Fruit fly (Drosophila melanogaster) whole organism, embryonic: ENCODE measurements around the gene CG10317.
A peak's percentile ranks its signal among the peaks of the same experiment; 100 is the strongest.

Source experiments
- B-H1 ChIP-seq: fragments of 200-800 bp; sonication (Bioruptor generic); IDR thresholded peaks from 3 replicates; pipeline ENCODE4 v1.3.6; 2022; ENCODE audit warnings: missing biosample characterization, missing genetic modification characterization
- Bgb ChIP-seq: fragments of 200-800 bp; sonication (Bioruptor generic); IDR thresholded peaks from 2 replicates; pipeline ENCODE4 v1.3.6; 2022; ENCODE audit warnings: missing biosample characterization, missing genetic modification characterization; ENCODE audit not compliant: partially characterized antibody
- Blimp-1 ChIP-seq: fragments of 200-800 bp; sonication (Bioruptor generic); optimal IDR thresholded peaks from 3 replicates; lab custom pipeline; 2018; ENCODE audit warnings: missing biosample characterization, missing genetic modification characterization, mild to moderate bottlenecking, moderate library complexity, missing genetic modification reagents
- CG10321 ChIP-seq: fragments of 200-800 bp; sonication (Bioruptor generic); IDR thresholded peaks from 2 replicates; pipeline ENCODE4 v1.3.6; 2022; ENCODE audit warnings: missing biosample characterization, missing genetic modification characterization
- CG10654 ChIP-seq: fragments of 200-800 bp; sonication (Bioruptor generic); optimal IDR thresholded peaks from 2 replicates; lab custom pipeline; 2016; ENCODE audit warnings: missing biosample characterization, missing genetic modification characterization
- CG11456 ChIP-seq: fragments of 200-800 bp; sonication (Bioruptor generic); IDR thresholded peaks from 3 replicates; pipeline ENCODE4 v1.3.6; 2022; ENCODE audit warnings: missing biosample characterization, missing genetic modification characterization
- CG11723 ChIP-seq: fragments of 200-800 bp; sonication (Bioruptor generic); optimal IDR thresholded peaks from 2 replicates; lab custom pipeline; 2017; ENCODE audit warnings: missing biosample characterization, mild to moderate bottlenecking, missing genetic modification characterization
- CG12071 ChIP-seq: fragments of 200-800 bp; sonication (Bioruptor generic); optimal IDR thresholded peaks from 3 replicates; lab custom pipeline; 2018; ENCODE audit warnings: missing biosample characterization, mild to moderate bottlenecking, missing genetic modification characterization
- CG14860 ChIP-seq: fragments of 200-800 bp; sonication (Bioruptor generic); IDR thresholded peaks from 3 replicates; pipeline ENCODE4 v1.3.6; 2022; ENCODE audit warnings: missing biosample characterization, missing genetic modification characterization; ENCODE audit not compliant: partially characterized antibody
- CG15011 ChIP-seq: fragments of 200-800 bp; sonication (Bioruptor generic); optimal IDR thresholded peaks from 3 replicates; lab custom pipeline; 2018; ENCODE audit warnings: missing biosample characterization, mild to moderate bottlenecking, missing genetic modification characterization
- CG2678 ChIP-seq: fragments of 200-800 bp; sonication (Bioruptor generic); optimal IDR thresholded peaks from 3 replicates; lab custom pipeline; 2019; ENCODE audit warnings: missing biosample characterization, mild to moderate bottlenecking, missing genetic modification characterization, moderate library complexity
- CG2889 ChIP-seq: fragments of 200-800 bp; sonication (Bioruptor generic); IDR thresholded peaks from 3 replicates; pipeline ENCODE4 v1.3.6; 2022; ENCODE audit warnings: missing biosample characterization, missing genetic modification characterization
- CG3995 ChIP-seq: fragments of 200-800 bp; sonication (Bioruptor generic); optimal IDR thresholded peaks from 3 replicates; lab custom pipeline; 2016; ENCODE audit warnings: missing biosample characterization, missing genetic modification characterization
- CG4360 ChIP-seq: fragments of 200-800 bp; sonication (Bioruptor generic); IDR thresholded peaks from 2 replicates; pipeline ENCODE4 v1.3.6; 2022; ENCODE audit warnings: missing biosample characterization, missing genetic modification characterization
- CG43689 ChIP-seq: fragments of 200-800 bp; sonication (Bioruptor generic); IDR thresholded peaks from 2 replicates; pipeline ENCODE4 v1.3.6; 2022; ENCODE audit warnings: missing biosample characterization, missing genetic modification characterization
- CG4707 ChIP-seq: fragments of 200-800 bp; sonication (Bioruptor generic); optimal IDR thresholded peaks from 2 replicates; lab custom pipeline; 2018; ENCODE audit warnings: missing biosample characterization, mild to moderate bottlenecking, missing genetic modification characterization, moderate library complexity
- CG6791 ChIP-seq: fragments of 200-800 bp; sonication (Bioruptor generic); IDR thresholded peaks from 3 replicates; pipeline ENCODE4 v1.3.6; 2022; ENCODE audit warnings: missing biosample characterization, missing genetic modification characterization; ENCODE audit not compliant: partially characterized antibody
- CG8290 ChIP-seq, 3 experiments: fragments of 200-800 bp; sonication (Bioruptor generic); optimal IDR thresholded peaks; 2 replicates each; lab custom pipeline; 2016 to 2019; ENCODE audit warnings: missing biosample characterization in 3 of 3, missing genetic modification characterization in 3 of 3, mild to moderate bottlenecking in 2 of 3, moderate library complexity in 1 of 3
- CG9609 ChIP-seq: fragments of 200-800 bp; sonication (Bioruptor generic); optimal IDR thresholded peaks from 3 replicates; lab custom pipeline; 2016; ENCODE audit warnings: missing biosample characterization, missing genetic modification characterization
- CTCF ChIP-seq: fragments of 200-800 bp; sonication (Bioruptor generic); optimal IDR thresholded peaks from 2 replicates; lab custom pipeline; 2017; ENCODE audit warnings: missing biosample characterization, mild to moderate bottlenecking, missing genetic modification characterization, moderate library complexity
- Dad ChIP-seq: fragments of 200-800 bp; sonication (Bioruptor generic); optimal IDR thresholded peaks from 3 replicates; lab custom pipeline; 2016; ENCODE audit warnings: missing biosample characterization, missing genetic modification characterization
- Deaf1 ChIP-seq: fragments of 200-800 bp; optimal IDR thresholded peaks from 3 replicates; lab custom pipeline; 2019; ENCODE audit warnings: missing biosample characterization, mild to moderate bottlenecking, missing genetic modification characterization, moderate library complexity
- Eip74EF ChIP-seq, 2 experiments: fragments of 200-800 bp in 1 of 2; fragments of >200 bp in 1 of 2; sonication (Bioruptor generic) in 1 of 2; optimal IDR thresholded peaks; 2 replicates each; lab custom pipeline; 2017 to 2019; ENCODE audit warnings: missing biosample characterization in 2 of 2, missing genetic modification characterization in 2 of 2, mild to moderate bottlenecking in 1 of 2, moderate library complexity in 1 of 2
- Ets65A ChIP-seq: fragments of 200-800 bp; sonication (Bioruptor generic); peaks from one replicate; lab custom pipeline; 2016; ENCODE audit warnings: missing biosample characterization, missing genetic modification characterization
- Ets97D ChIP-seq: fragments of 200-800 bp; sonication (Bioruptor generic); optimal IDR thresholded peaks from 3 replicates; lab custom pipeline; 2016; ENCODE audit warnings: missing biosample characterization, missing genetic modification characterization
- Gug ChIP-seq: fragments of 200-800 bp; sonication (Bioruptor generic); IDR thresholded peaks from 4 replicates; pipeline ENCODE4 v1.3.6; 2022; ENCODE audit warnings: missing biosample characterization, missing genetic modification characterization
- HHEX ChIP-seq: fragments of 200-800 bp; sonication (Bioruptor generic); optimal IDR thresholded peaks from 3 replicates; lab custom pipeline; 2017; ENCODE audit warnings: missing biosample characterization, mild to moderate bottlenecking, missing genetic modification characterization, missing genetic modification reagents
- Hmr ChIP-seq: fragments of 200-800 bp; sonication (Bioruptor generic); optimal IDR thresholded peaks from 3 replicates; lab custom pipeline; 2017; ENCODE audit warnings: mild to moderate bottlenecking, missing biosample characterization, missing genetic modification reagents, missing genetic modification characterization
- NC2α ChIP-seq: fragments of 200-800 bp; sonication (Bioruptor generic); optimal IDR thresholded peaks from 2 replicates; lab custom pipeline; 2016; ENCODE audit warnings: missing biosample characterization, missing genetic modification characterization
- NK7.1 ChIP-seq: fragments of 200-800 bp; sonication (Bioruptor generic); optimal IDR thresholded peaks from 3 replicates; lab custom pipeline; 2016; ENCODE audit warnings: missing biosample characterization, missing genetic modification characterization
- Nf-YB ChIP-seq: fragments of 200-800 bp; sonication (Bioruptor generic); optimal IDR thresholded peaks from 3 replicates; lab custom pipeline; 2019; ENCODE audit warnings: missing biosample characterization, mild to moderate bottlenecking, missing genetic modification characterization, moderate library complexity
- Nf-YC ChIP-seq: fragments of 200-800 bp; optimal IDR thresholded peaks from 3 replicates; lab custom pipeline; 2019; ENCODE audit warnings: missing biosample characterization, mild to moderate bottlenecking, missing genetic modification characterization, moderate library complexity
- Sin3A ChIP-seq: fragments of >200 bp; optimal IDR thresholded peaks from 2 replicates; lab custom pipeline; 2018
- YL-1 ChIP-seq: fragments of 200-800 bp; sonication (Bioruptor generic); optimal IDR thresholded peaks from 3 replicates; lab custom pipeline; 2017; ENCODE audit warnings: missing biosample characterization, mild to moderate bottlenecking, missing genetic modification characterization
- ara ChIP-seq: fragments of 200-800 bp; sonication (Bioruptor generic); IDR thresholded peaks from 2 replicates; pipeline ENCODE4 v1.3.6; 2022; ENCODE audit warnings: missing biosample characterization, missing genetic modification characterization
- luna ChIP-seq: fragments of 200-800 bp; sonication (Bioruptor generic); optimal IDR thresholded peaks from 2 replicates; lab custom pipeline; 2016; ENCODE audit warnings: missing biosample characterization, missing genetic modification characterization
- mam ChIP-seq: fragments of 200-800 bp; sonication (Bioruptor generic); optimal IDR thresholded peaks from 3 replicates; lab custom pipeline; 2016; ENCODE audit warnings: missing biosample characterization, missing genetic modification characterization
- peb ChIP-seq: fragments of 200-800 bp; sonication (Bioruptor generic); IDR thresholded peaks from 2 replicates; pipeline ENCODE4 v1.3.6; 2022; ENCODE audit warnings: missing biosample characterization, missing genetic modification characterization
- pita ChIP-seq: fragments of 200-800 bp; sonication (Bioruptor generic); optimal IDR thresholded peaks from 2 replicates; lab custom pipeline; 2017; ENCODE audit warnings: missing biosample characterization, mild to moderate bottlenecking, missing genetic modification characterization
- seq ChIP-seq: fragments of 200-800 bp; sonication (Bioruptor generic); IDR thresholded peaks from 2 replicates; pipeline ENCODE4 v1.3.6; 2022; ENCODE audit warnings: missing biosample characterization, missing genetic modification characterization
- shn ChIP-seq: fragments of 200-800 bp; sonication (Bioruptor generic); optimal IDR thresholded peaks from 3 replicates; lab custom pipeline; 2016; ENCODE audit warnings: missing biosample characterization, missing genetic modification characterization
- sisA ChIP-seq: fragments of 200-800 bp; sonication (Bioruptor generic); IDR thresholded peaks from 2 replicates; pipeline ENCODE4 v1.3.6; 2022; ENCODE audit warnings: missing biosample characterization, missing genetic modification characterization
- tx ChIP-seq: fragments of 200-800 bp; sonication (Bioruptor generic); optimal IDR thresholded peaks from 2 replicates; lab custom pipeline; 2016; ENCODE audit warnings: missing biosample characterization, missing genetic modification characterization
- wor ChIP-seq: fragments of 200-800 bp; sonication (Bioruptor generic); IDR thresholded peaks from 2 replicates; pipeline ENCODE4 v1.3.6; 2022; ENCODE audit warnings: missing biosample characterization, missing genetic modification characterization
- zf30C ChIP-seq: fragments of 200-800 bp; sonication (Bioruptor generic); optimal IDR thresholded peaks from 3 replicates; lab custom pipeline; 2018; ENCODE audit warnings: missing biosample characterization, mild to moderate bottlenecking, missing genetic modification characterization

CG10317 gene

DNA sequence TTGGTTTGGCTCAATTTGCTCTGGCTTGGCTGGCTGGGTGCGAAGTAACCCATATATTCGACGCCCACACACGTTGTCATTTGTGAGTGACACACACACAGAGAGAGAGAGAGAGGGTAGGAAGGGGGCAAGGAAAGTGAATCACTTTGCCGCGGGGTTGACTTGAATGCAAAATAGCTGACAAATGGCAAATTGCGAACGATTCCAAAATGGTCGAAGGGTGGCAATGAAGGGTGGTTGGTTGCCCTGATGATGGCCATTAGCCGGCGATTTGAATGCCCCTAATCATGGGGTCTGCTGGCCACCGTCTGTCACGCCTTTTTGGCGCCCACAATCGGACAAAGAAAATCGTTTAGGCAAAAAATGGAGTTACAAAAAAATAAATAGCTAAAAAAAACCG is 40.4 kb upstream of the CG10317 start:
- TF ChIP-seq NK7.1 (no peak), Dad (no peak), B-H1 (no peak), CG15011 (GFP tag; lab: Kevin White, UChicago) (no peak), CG43689 (GFP tag; lab: Robert Waterston, UW) (no peak), Gug (GFP tag; lab: Robert Waterston, UW) (no peak), shn (no peak), Nf-YB (GFP tag; lab: Kevin White, UChicago) (peak; percentile 89), CG10654 (no peak), seq (GFP tag; lab: Robert Waterston, UW) (peak; percentile 63; the same call in 1 of the 2 replicates), CG8290 (GFP tag; optimal IDR thresholded peaks at IDR 0.05; lab: Kevin White, UChicago) (no peak), CG8290 (tag; optimal IDR thresholded peaks at IDR 0.05; lab: Kevin White, UChicago) (no peak), YL-1 (GFP tag; lab: Kevin White, UChicago) (no peak), NC2α (no peak), tx (GFP tag; lab: Kevin White, UChicago) (no peak), Nf-YC (tag; lab: Kevin White, UChicago) (peak; percentile 80), Ets97D (GFP tag; lab: Kevin White, UChicago) (no peak), sisA (GFP tag; lab: Robert Waterston, UW) (no peak), Ets65A (GFP tag; lab: Kevin White, UChicago) (peak; percentile 32)

DNA sequence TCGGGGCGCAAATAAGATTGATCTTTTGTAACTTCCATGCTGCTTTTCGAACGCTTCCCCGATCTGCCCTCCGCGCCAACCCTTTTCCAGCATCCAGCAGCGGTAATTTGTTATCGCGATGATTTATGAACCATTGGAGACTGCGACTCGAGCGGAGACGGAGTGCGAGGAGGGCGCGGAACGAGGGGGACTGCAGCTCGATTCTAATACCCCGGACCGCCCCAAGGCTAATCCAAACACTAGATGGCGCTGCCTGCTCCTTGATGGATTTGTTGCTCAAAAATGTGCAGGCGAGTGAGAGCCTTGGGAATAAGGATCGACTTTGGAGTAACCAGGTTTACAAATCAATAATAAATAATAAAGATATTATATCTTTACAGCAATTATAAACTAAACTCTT is 38.1 kb upstream of the CG10317 start:
- peak; percentile 29 for TF ChIP-seq CTCF
- no peak for TF ChIP-seq mam

DNA sequence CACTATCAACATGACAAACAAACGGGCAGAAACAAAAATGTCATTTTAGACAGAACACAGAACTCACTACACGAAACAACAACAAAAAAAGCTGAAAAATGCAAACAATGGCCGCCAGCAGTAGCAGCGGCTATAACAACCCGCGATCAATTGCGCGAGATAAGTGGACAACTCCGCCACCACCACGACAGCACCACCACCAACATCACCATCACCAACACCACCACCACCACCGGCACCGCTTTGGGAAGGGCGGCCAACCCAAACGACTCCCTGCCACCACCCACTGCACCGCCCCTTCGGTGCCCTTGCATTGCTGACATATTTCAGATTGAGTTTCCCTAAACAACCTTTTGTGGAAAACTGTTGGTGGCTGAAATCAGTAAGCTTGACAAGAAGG is 36.3 kb upstream of the CG10317 start:
- no peak for TF ChIP-seq CG4707 (GFP tag; lab: Kevin White, UChicago)
- TF ChIP-seq seq (GFP tag; lab: Robert Waterston, UW): peak; percentile 72; the same call in 1 of the 2 replicates
- peak; percentile 79 for TF ChIP-seq Nf-YC (tag; lab: Kevin White, UChicago)
- no peak for TF ChIP-seq Blimp-1 (GFP tag; lab: Kevin White, UChicago)
- TF ChIP-seq Nf-YB (GFP tag; lab: Kevin White, UChicago): peak; percentile 84
- TF ChIP-seq wor: no peak
- TF ChIP-seq shn: no peak
- TF ChIP-seq Sin3A (lab: Kevin White, UChicago): no peak
- TF ChIP-seq CG6791 (GFP tag; lab: Robert Waterston, UW): no peak
- 0 out of 3 replicates have a peak, but pooled peaks have one; percentile 12 for TF ChIP-seq CG2889 (GFP tag; lab: Robert Waterston, UW)
- TF ChIP-seq Deaf1 (tag; lab: Kevin White, UChicago): no peak
- no peak for TF ChIP-seq HHEX (GFP tag; lab: Kevin White, UChicago)
- TF ChIP-seq CG11456 (GFP tag; lab: Robert Waterston, UW): 0 out of 3 replicates have a peak, but pooled peaks have one; percentile 18
- no peak for TF ChIP-seq CG2678 (tag; lab: Kevin White, UChicago)
- peak; percentile 28; the same call in 1 of the 2 replicates for TF ChIP-seq CG4360 (GFP tag; lab: Robert Waterston, UW)
- TF ChIP-seq peb (GFP tag; lab: Robert Waterston, UW): no peak
- no peak for TF ChIP-seq CG9609 (GFP tag; lab: Kevin White, UChicago)
- no peak for TF ChIP-seq CG10321 (GFP tag; lab: Robert Waterston, UW)
- TF ChIP-seq CG3995 (GFP tag; lab: Kevin White, UChicago): no peak
- TF ChIP-seq YL-1 (GFP tag; lab: Kevin White, UChicago): no peak
- TF ChIP-seq zf30C (GFP tag; lab: Kevin White, UChicago): no peak
- no peak for TF ChIP-seq Eip74EF (GFP tag; optimal IDR thresholded peaks at IDR 0.05; lab: Kevin White, UChicago)
- no peak for TF ChIP-seq ara (GFP tag; lab: Robert Waterston, UW)
- TF ChIP-seq CG11723 (GFP tag; lab: Kevin White, UChicago): no peak
- no peak for TF ChIP-seq NK7.1
- TF ChIP-seq Bgb (GFP tag; lab: Robert Waterston, UW): no peak
- no peak for TF ChIP-seq Hmr (GFP tag; lab: Kevin White, UChicago)
- TF ChIP-seq CG14860: no peak
- no peak for TF ChIP-seq luna (GFP tag; lab: Kevin White, UChicago)
- TF ChIP-seq pita (GFP tag; lab: Kevin White, UChicago): no peak
- no peak for TF ChIP-seq CG12071 (GFP tag; lab: Kevin White, UChicago)
